Worm (Caenorhabditis elegans) whole organism, L1 larva: Measurements from ENCODE around the gene F58D2.5.

Source experiments
- C04F5.9 ChIP-seq: sonication (generic microtip); optimal IDR thresholded peaks from 2 replicates; lab custom pipeline; 2016; ENCODE audit warnings: missing genetic modification characterization, missing compliant biosample characterization
- C16A3.4 ChIP-seq: fragments of 150-350 bp; optimal IDR thresholded peaks from 2 replicates; lab custom pipeline; 2014; ENCODE audit warnings: missing biosample characterization, missing genetic modification characterization
- C34B4.2 ChIP-seq: sonication (generic microtip); optimal IDR thresholded peaks from 2 replicates; lab custom pipeline; 2017; ENCODE audit warnings: mild to moderate bottlenecking, missing genetic modification characterization, missing compliant biosample characterization
- F16B12.6 ChIP-seq: fragments of 150-350 bp; optimal IDR thresholded peaks from 2 replicates; lab custom pipeline; 2014; ENCODE audit warnings: missing biosample characterization, missing genetic modification characterization
- aha-1 ChIP-seq: fragments of 150-350 bp; optimal IDR thresholded peaks from 2 replicates; lab custom pipeline; 2014; ENCODE audit warnings: missing biosample characterization, missing genetic modification characterization
- blmp-1 ChIP-seq: fragments of 150-350 bp; optimal IDR thresholded peaks from 2 replicates; lab custom pipeline; 2014; ENCODE audit warnings: missing biosample characterization, missing genetic modification characterization
- ceh-63 ChIP-seq: fragments of 200-800 bp; sonication (Bioruptor generic); optimal IDR thresholded peaks from 2 replicates; lab custom pipeline; 2018; ENCODE audit warnings: mild to moderate bottlenecking, missing genetic modification characterization, missing compliant biosample characterization
- ceh-8 ChIP-seq: fragments of 200-800 bp; sonication (Bioruptor generic); optimal IDR thresholded peaks from 2 replicates; lab custom pipeline; 2018; ENCODE audit warnings: mild to moderate bottlenecking, missing genetic modification characterization, moderate library complexity, missing compliant biosample characterization
- ces-1 ChIP-seq: fragments of 150-350 bp; optimal IDR thresholded peaks from 2 replicates; lab custom pipeline; 2014; ENCODE audit warnings: missing biosample characterization, missing genetic modification reagents, missing genetic modification characterization
- dpl-1 ChIP-seq, 3 experiments: fragments of 150-350 bp in 2 of 3; sonication (generic microtip) in 1 of 3; optimal IDR thresholded peaks; 2 replicates each; lab custom pipeline; 2014 to 2017; ENCODE audit warnings: missing biosample characterization in 3 of 3, missing genetic modification characterization in 3 of 3, missing genetic modification reagents in 3 of 3
- dsc-1 ChIP-seq: sonication (generic microtip); optimal IDR thresholded peaks from 2 replicates; lab custom pipeline; 2016; ENCODE audit warnings: mild to moderate bottlenecking, missing genetic modification characterization, missing compliant biosample characterization
- efl-1 ChIP-seq, 4 experiments: fragments of 150-350 bp; optimal IDR thresholded peaks in 3 of 4; peaks in 1 of 4; 1 replicate in 1 of 4; 2 replicates in 3 of 4; lab custom pipeline; 2014; ENCODE audit warnings: missing biosample characterization in 2 of 4, missing genetic modification characterization in 2 of 4, missing genetic modification reagents in 2 of 4
- egl-13 ChIP-seq: sonication (generic microtip); optimal IDR thresholded peaks from 2 replicates; lab custom pipeline; 2016; ENCODE audit warnings: missing genotype, missing genetic modification reagents, missing genetic modification characterization, missing compliant biosample characterization
- elt-2 ChIP-seq: sonication (generic microtip); optimal IDR thresholded peaks from 2 replicates; lab custom pipeline; 2016; ENCODE audit warnings: missing genetic modification characterization, mild to moderate bottlenecking, inconsistent platforms, missing compliant biosample characterization, missing genetic modification reagents
- ets-5 ChIP-seq: fragments of 200-800 bp; sonication (Bioruptor generic); IDR thresholded peaks from 2 replicates; pipeline ENCODE4 v1.3.6; 2022; ENCODE audit warnings: missing genetic modification characterization, missing compliant biosample characterization
- fkh-8 ChIP-seq: sonication (generic microtip); optimal IDR thresholded peaks from 2 replicates; lab custom pipeline; 2016; ENCODE audit warnings: mild to moderate bottlenecking, missing genetic modification characterization, missing compliant biosample characterization
- fos-1 ChIP-seq: fragments of 150-350 bp; optimal IDR thresholded peaks from 2 replicates; lab custom pipeline; 2014; ENCODE audit warnings: missing biosample characterization, missing genetic modification characterization
- grh-1 ChIP-seq: fragments of 200-800 bp; sonication (Bioruptor generic); IDR thresholded peaks from 2 replicates; pipeline ENCODE4 v1.3.6; 2022; ENCODE audit warnings: missing genetic modification reagents, missing genetic modification characterization, missing compliant biosample characterization
- hlh-17 ChIP-seq: fragments of 200-800 bp; sonication (Bioruptor generic); optimal IDR thresholded peaks from 2 replicates; lab custom pipeline; 2018; ENCODE audit warnings: missing genetic modification characterization, mild to moderate bottlenecking, missing compliant biosample characterization, moderate library complexity, borderline replicate concordance
- hpl-2 ChIP-seq: fragments of 150-350 bp; optimal IDR thresholded peaks from 2 replicates; lab custom pipeline; 2014; ENCODE audit warnings: missing biosample characterization, missing genetic modification reagents, missing genetic modification characterization
- jun-1 ChIP-seq: fragments of 150-350 bp; optimal IDR thresholded peaks from 2 replicates; lab custom pipeline; 2014; ENCODE audit warnings: missing biosample characterization, missing genetic modification reagents, missing genetic modification characterization
- lin-13 ChIP-seq: fragments of 150-350 bp; optimal IDR thresholded peaks from 2 replicates; lab custom pipeline; 2014; ENCODE audit warnings: missing biosample characterization, missing genetic modification reagents, missing genetic modification characterization
- lin-35 ChIP-seq, 2 experiments: fragments of 150-350 bp; optimal IDR thresholded peaks; 2 replicates each; lab custom pipeline; 2014; ENCODE audit warnings: missing biosample characterization in 2 of 2, missing genetic modification characterization in 2 of 2, missing genetic modification reagents in 2 of 2
- lir-3 ChIP-seq: sonication (generic microtip); optimal IDR thresholded peaks from 2 replicates; lab custom pipeline; 2016; ENCODE audit warnings: mild to moderate bottlenecking, missing genetic modification characterization, moderate library complexity, missing compliant biosample characterization; ENCODE audit not compliant: poor library complexity
- lsy-2 ChIP-seq, 2 experiments: fragments of 150-350 bp; optimal IDR thresholded peaks; 2 replicates each; lab custom pipeline; 2014; ENCODE audit warnings: missing biosample characterization in 2 of 2, missing genetic modification characterization in 2 of 2
- mab-9 ChIP-seq: fragments of 200-800 bp; sonication (Bioruptor generic); IDR thresholded peaks from 2 replicates; pipeline ENCODE4 v1.3.6; 2022; ENCODE audit warnings: missing genetic modification reagents, missing genetic modification characterization, missing compliant biosample characterization
- mdl-1 ChIP-seq, 2 experiments: fragments of 150-350 bp; optimal IDR thresholded peaks; 2 replicates each; lab custom pipeline; 2014 to 2017; ENCODE audit warnings: missing biosample characterization in 2 of 2, missing genetic modification characterization in 2 of 2, inconsistent platforms in 1 of 2
- nhr-11 ChIP-seq: fragments of 150-350 bp; optimal IDR thresholded peaks from 2 replicates; lab custom pipeline; 2014; ENCODE audit warnings: missing biosample characterization, missing genetic modification characterization
- nhr-12 ChIP-seq: sonication (generic microtip); optimal IDR thresholded peaks from 2 replicates; lab custom pipeline; 2017; ENCODE audit warnings: missing biosample characterization, missing genetic modification characterization
- nhr-237 ChIP-seq: fragments of 150-350 bp; optimal IDR thresholded peaks from 2 replicates; lab custom pipeline; 2014; ENCODE audit warnings: missing biosample characterization, missing genetic modification characterization
- nhr-47 ChIP-seq: sonication (generic microtip); optimal IDR thresholded peaks from 2 replicates; lab custom pipeline; 2016; ENCODE audit warnings: mild to moderate bottlenecking, missing genetic modification characterization, moderate library complexity, missing compliant biosample characterization
- nhr-71 ChIP-seq: sonication (generic microtip); optimal IDR thresholded peaks from 2 replicates; lab custom pipeline; 2016; ENCODE audit warnings: mild to moderate bottlenecking, missing genetic modification characterization, moderate library complexity, missing compliant biosample characterization
- nhr-76 ChIP-seq: sonication (generic microtip); optimal IDR thresholded peaks from 2 replicates; lab custom pipeline; 2017; ENCODE audit warnings: missing biosample characterization, missing genetic modification characterization
- nhr-85 ChIP-seq: sonication (generic microtip); peaks from one replicate; lab custom pipeline; 2016; ENCODE audit warnings: missing genetic modification characterization, inconsistent platforms, missing compliant biosample characterization
- nhr-90 ChIP-seq: sonication (generic microtip); optimal IDR thresholded peaks from 2 replicates; lab custom pipeline; 2016; ENCODE audit warnings: mild to moderate bottlenecking, missing genetic modification characterization, missing compliant biosample characterization; ENCODE audit not compliant: poor library complexity
- pag-3 ChIP-seq: sonication (generic microtip); optimal IDR thresholded peaks from 2 replicates; lab custom pipeline; 2017; ENCODE audit warnings: missing genetic modification characterization, mild to moderate bottlenecking, missing compliant biosample characterization, antibody characterized with exemption, borderline replicate concordance; ENCODE audit not compliant: insufficient read depth
- pax-3 ChIP-seq: fragments of 200-800 bp; sonication (Bioruptor generic); optimal IDR thresholded peaks from 2 replicates; lab custom pipeline; 2018; ENCODE audit warnings: mild to moderate bottlenecking, missing genetic modification characterization, moderate library complexity, missing compliant biosample characterization
- pqm-1 ChIP-seq: sonication (generic microtip); optimal IDR thresholded peaks from 3 replicates; lab custom pipeline; 2017; ENCODE audit warnings: missing biosample characterization, missing genetic modification characterization
- snpc-4 ChIP-seq: fragments of 150-350 bp; optimal IDR thresholded peaks from 2 replicates; lab custom pipeline; 2014; ENCODE audit warnings: missing biosample characterization, missing genetic modification characterization
- snu-23 ChIP-seq: sonication (generic microtip); optimal IDR thresholded peaks from 2 replicates; lab custom pipeline; 2016; ENCODE audit warnings: missing genetic modification characterization, missing compliant biosample characterization
- sptf-1 ChIP-seq: fragments of 150-350 bp; optimal IDR thresholded peaks from 2 replicates; lab custom pipeline; 2014; ENCODE audit warnings: missing biosample characterization, missing genetic modification characterization
- sup-37 ChIP-seq: fragments of 200-800 bp; sonication (Bioruptor generic); optimal IDR thresholded peaks from 2 replicates; lab custom pipeline; 2018; ENCODE audit warnings: mild to moderate bottlenecking, missing genetic modification characterization, missing compliant biosample characterization
- swsn-7 ChIP-seq: sonication (generic microtip); optimal IDR thresholded peaks from 2 replicates; lab custom pipeline; 2016; ENCODE audit warnings: missing genetic modification characterization, missing compliant biosample characterization
- tlp-1 ChIP-seq: fragments of 150-350 bp; optimal IDR thresholded peaks from 2 replicates; lab custom pipeline; 2014; ENCODE audit warnings: missing biosample characterization, missing genetic modification characterization
- unc-30 ChIP-seq: sonication (generic microtip); optimal IDR thresholded peaks from 2 replicates; lab custom pipeline; 2017; ENCODE audit warnings: missing biosample characterization, missing genetic modification characterization
- unc-98 ChIP-seq: fragments of 200-800 bp; sonication (Bioruptor generic); IDR thresholded peaks from 2 replicates; pipeline ENCODE4 v1.3.6; 2022; ENCODE audit warnings: missing genetic modification characterization, missing compliant biosample characterization
- zag-1 ChIP-seq: fragments of 150-350 bp; optimal IDR thresholded peaks from 2 replicates; lab custom pipeline; 2014; ENCODE audit warnings: missing biosample characterization, missing genetic modification characterization
- ztf-11 ChIP-seq, 2 experiments: sonication (generic microtip); optimal IDR thresholded peaks; 2 replicates each; lab custom pipeline; 2016 to 2017; ENCODE audit warnings: missing genetic modification characterization in 2 of 2, missing biosample characterization in 1 of 2, missing compliant biosample characterization in 1 of 2

Gene F58D2.5

ce11 chrIV:13214466-13214865 lies 21.3 kb upstream of the F58D2.5 start, which contains the start of gene cho-1:
Gene cho-1 (minus strand): TSS chrIV:13214566.
- no peak for TF ChIP-seq sptf-1 (tag; lab: Kevin White, UChicago)
- no peak for TF ChIP-seq egl-13 (tag; lab: Kevin White, UChicago)
- no peak for TF ChIP-seq pag-3 (tag; lab: Kevin White, UChicago)
- no peak for TF ChIP-seq elt-2 (tag; lab: Kevin White, UChicago)
- no peak for TF ChIP-seq mdl-1 (tag; optimal IDR thresholded peaks at IDR 0.05; lab: Kevin White, UChicago)
- no peak for TF ChIP-seq snu-23 (GFP tag; lab: Kevin White, UChicago)
- no peak for TF ChIP-seq hlh-17 (GFP tag; lab: Kevin White, UChicago)
- TF ChIP-seq ceh-8 (GFP tag; lab: Kevin White, UChicago) = no peak
- no peak for TF ChIP-seq efl-1 (optimal IDR thresholded peaks at IDR 0.05; lab: Kevin White, UChicago)
- no peak for TF ChIP-seq efl-1 (GFP tag; optimal IDR thresholded peaks at IDR 0.05 in 1 of 2; lab: Kevin White, UChicago)
- TF ChIP-seq nhr-90 = no peak
- TF ChIP-seq tlp-1 (tag; lab: Kevin White, UChicago) = no peak
- TF ChIP-seq hpl-2 (GFP tag; lab: Kevin White, UChicago) = no peak
- TF ChIP-seq zag-1 (tag; lab: Kevin White, UChicago) = no peak
- TF ChIP-seq lin-13 (GFP tag; lab: Kevin White, UChicago) = no peak
- TF ChIP-seq unc-98 (GFP tag; lab: Robert Waterston, UW) = no peak
- TF ChIP-seq sup-37 = no peak
- no peak for TF ChIP-seq fkh-8

DNA sequence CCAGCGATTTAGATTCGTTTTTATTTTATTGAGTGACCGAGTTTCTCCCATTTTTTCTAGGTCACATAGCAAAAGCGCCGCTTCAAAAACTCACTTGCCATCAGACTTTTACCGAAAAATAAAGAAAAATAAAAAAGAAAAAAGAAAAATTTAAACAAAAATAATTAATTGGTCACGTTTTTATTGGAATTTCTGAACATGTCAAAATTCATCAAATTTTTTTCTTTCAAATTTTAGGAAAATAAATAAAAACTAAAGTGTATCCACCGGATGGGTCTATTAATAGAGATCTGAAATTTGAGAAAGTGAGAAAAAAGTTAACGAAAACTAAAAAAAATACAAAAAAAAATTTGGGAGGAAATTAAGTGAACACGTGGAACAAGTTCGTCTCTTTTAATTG lies 16.4 kb upstream of the F58D2.5 start, which contains the start of gene C48D1.9:
Gene C48D1.9, minus strand, starts transcription at position 101 of the 400 bp plus-strand sequence.
- TF ChIP-seq snpc-4 (no peak), lsy-2 (tag; optimal IDR thresholded peaks at IDR 0.05; lab: Kevin White, UChicago) (no peak), lir-3 (tag; lab: Kevin White, UChicago) (no peak), ets-5 (GFP tag; lab: Robert Waterston, UW) (no peak), pqm-1 (tag; lab: Kevin White, UChicago) (no peak), ces-1 (no peak), mab-9 (GFP tag; lab: Robert Waterston, UW) (no peak), grh-1 (GFP tag; lab: Robert Waterston, UW) (no peak), pax-3 (no peak), jun-1 (tag; lab: Kevin White, UChicago) (no peak), C16A3.4 (tag; lab: Kevin White, UChicago) (no peak), ceh-63 (GFP tag; lab: Kevin White, UChicago) (no peak), nhr-11 (tag; lab: Kevin White, UChicago) (no peak), mdl-1 (tag; optimal IDR thresholded peaks at IDR 0.05; lab: Kevin White, UChicago) (no peak), lin-35 (GFP tag; optimal IDR thresholded peaks at IDR 0.05; lab: Kevin White, UChicago) (no peak), nhr-85 (no peak), sptf-1 (tag; lab: Kevin White, UChicago) (no peak), C04F5.9 (tag; lab: Kevin White, UChicago) (no peak)

ce11 chrIV:13205891-13206290 lies 12.8 kb upstream of the F58D2.5 start:
- no peak for TF ChIP-seq fkh-8
- no peak for TF ChIP-seq aha-1
- TF ChIP-seq fos-1 (tag; lab: Kevin White, UChicago) = no peak
- TF ChIP-seq nhr-47 (tag; lab: Kevin White, UChicago) = no peak
- no peak for TF ChIP-seq swsn-7 (tag; lab: Kevin White, UChicago)
- no peak for TF ChIP-seq nhr-237
- no peak for TF ChIP-seq dsc-1 (tag; lab: Kevin White, UChicago)
- no peak for TF ChIP-seq nhr-76 (tag; lab: Kevin White, UChicago)
- no peak for TF ChIP-seq unc-30 (tag; lab: Kevin White, UChicago)
- TF ChIP-seq ztf-11 (tag; optimal IDR thresholded peaks at IDR 0.05; lab: Kevin White, UChicago) = no peak
- TF ChIP-seq F16B12.6 (tag; lab: Kevin White, UChicago) = peak; percentile 7
- peak in 1 of 2 experiments; percentile 65 for TF ChIP-seq lsy-2 (tag; optimal IDR thresholded peaks at IDR 0.05; lab: Kevin White, UChicago)
- no peak for TF ChIP-seq C16A3.4 (tag; lab: Kevin White, UChicago)
- peak; percentile 68 to 84 (median 77) for TF ChIP-seq dpl-1 (GFP tag; optimal IDR thresholded peaks at IDR 0.05; lab: Kevin White, UChicago)
- TF ChIP-seq snu-23 (GFP tag; lab: Kevin White, UChicago) = peak; percentile 28
- no peak for TF ChIP-seq lir-3 (tag; lab: Kevin White, UChicago)
- no peak for TF ChIP-seq ceh-63 (GFP tag; lab: Kevin White, UChicago)
- no peak for TF ChIP-seq C34B4.2 (tag; lab: Kevin White, UChicago)
- no peak for TF ChIP-seq pqm-1 (tag; lab: Kevin White, UChicago)
- TF ChIP-seq blmp-1 = no peak
- no peak for TF ChIP-seq nhr-71 (tag; lab: Kevin White, UChicago)
- TF ChIP-seq jun-1 (tag; lab: Kevin White, UChicago) = no peak
- no peak for TF ChIP-seq nhr-12 (tag; lab: Kevin White, UChicago)
- no peak for TF ChIP-seq C04F5.9 (tag; lab: Kevin White, UChicago)
